Fruit fly (Drosophila melanogaster) whole organism, embryonic: ENCODE measurements around the gene Traf4.

ENCODE experiments used
- CG7928 ChIP-seq: fragments of 200-800 bp; sonication (Bioruptor generic); optimal IDR thresholded peaks from 2 replicates; lab custom pipeline; 2017; ENCODE audit warnings: missing biosample characterization, mild to moderate bottlenecking, missing genetic modification characterization
- CG8478 ChIP-seq: fragments of >200 bp; optimal IDR thresholded peaks from 2 replicates; lab custom pipeline; 2018
- CkIIα-i1 ChIP-seq: fragments of 200-800 bp; sonication (Bioruptor generic); IDR thresholded peaks from 2 replicates; pipeline ENCODE4 v1.3.6; 2022; ENCODE audit warnings: missing biosample characterization, missing genetic modification characterization
- Lhr ChIP-seq: fragments of 200-800 bp; sonication (Bioruptor generic); optimal IDR thresholded peaks from 3 replicates; lab custom pipeline; 2017; ENCODE audit warnings: mild to moderate bottlenecking, missing biosample characterization, missing genetic modification reagents, missing genetic modification characterization
- Oaz ChIP-seq: fragments of 200-800 bp; sonication (Bioruptor generic); IDR thresholded peaks from 2 replicates; pipeline ENCODE4 v1.3.6; 2022; ENCODE audit warnings: missing biosample characterization, missing genetic modification characterization
- nerfin-1 ChIP-seq: fragments of 200-800 bp; sonication (Bioruptor generic); optimal IDR thresholded peaks from 3 replicates; lab custom pipeline; 2019; ENCODE audit warnings: missing biosample characterization, mild to moderate bottlenecking, missing genetic modification characterization, moderate library complexity
- pnt ChIP-seq: fragments of 200-800 bp; sonication (Bioruptor generic); optimal IDR thresholded peaks from 3 replicates; lab custom pipeline; 2016; ENCODE audit warnings: missing biosample characterization, missing genetic modification characterization
- tll ChIP-seq, 2 experiments: fragments of 200-800 bp in 1 of 2; fragments of >200 bp in 1 of 2; sonication (Bioruptor generic) in 1 of 2; optimal IDR thresholded peaks; 2 replicates each; lab custom pipeline; 2017 to 2019; ENCODE audit warnings: missing biosample characterization in 2 of 2, missing genetic modification characterization in 2 of 2, mild to moderate bottlenecking in 1 of 2, moderate library complexity in 1 of 2
- ttk ChIP-seq: fragments of 200-800 bp; sonication (Bioruptor generic); IDR thresholded peaks from 2 replicates; pipeline ENCODE4 v2.1.2; 2022; ENCODE audit warnings: missing biosample characterization, missing genetic modification characterization

- TF ChIP-seq nerfin-1 (tag; lab: Kevin White, UChicago) (no peak), ttk (GFP tag; lab: Robert Waterston, UW) (no peak), pnt (no peak), tll (GFP tag; optimal IDR thresholded peaks at IDR 0.05; lab: Kevin White, UChicago) (no peak), Oaz (GFP tag; lab: Robert Waterston, UW) (no peak), CG8478 (lab: Kevin White, UChicago) (no peak), CkIIα-i1 (no peak), CG7928 (GFP tag; lab: Kevin White, UChicago) (no peak), Lhr (GFP tag; lab: Kevin White, UChicago) (no peak)
Observed at dm6 chr2L:4422154-4422553, 60.4 kb downstream of the Traf4 start.
